Worm (Caenorhabditis elegans) whole organism, young adult: Measurements from ENCODE around the gene vha-13.
A peak's percentile ranks its signal among the peaks of the same experiment; 100 is the strongest.

Source experiments
- C17E4.6 ChIP-seq: fragments of 200-800 bp; sonication (Bioruptor generic); IDR thresholded peaks from 2 replicates; pipeline ENCODE4 v1.3.6; 2022; ENCODE audit warnings: missing genetic modification reagents, missing genetic modification characterization, missing compliant biosample characterization
- D2030.7 ChIP-seq: fragments of 200-800 bp; sonication (Bioruptor generic); IDR thresholded peaks from 2 replicates; pipeline ENCODE4 v1.3.6; 2022; ENCODE audit warnings: missing genetic modification reagents, missing genetic modification characterization, missing compliant biosample characterization
- F23B12.7 ChIP-seq: sonication (generic microtip); optimal IDR thresholded peaks from 2 replicates; lab custom pipeline; 2017; ENCODE audit warnings: missing genetic modification characterization, mild to moderate bottlenecking, missing compliant biosample characterization, antibody characterized with exemption, moderate library complexity; ENCODE audit not compliant: insufficient read depth
- F49E8.2 ChIP-seq: sonication (generic microtip); optimal IDR thresholded peaks from 3 replicates; lab custom pipeline; 2017; ENCODE audit warnings: missing genetic modification characterization, mild to moderate bottlenecking, missing compliant biosample characterization, antibody characterized with exemption, moderate library complexity; ENCODE audit not compliant: insufficient read depth
- F52B5.7 ChIP-seq: sonication (generic microtip); optimal IDR thresholded peaks from 2 replicates; lab custom pipeline; 2016; ENCODE audit warnings: mild to moderate bottlenecking, missing genetic modification characterization, missing compliant biosample characterization
- F57A8.1 ChIP-seq: fragments of 200-800 bp; sonication (Bioruptor generic); optimal IDR thresholded peaks from 2 replicates; lab custom pipeline; 2018; ENCODE audit warnings: mild to moderate bottlenecking, missing genetic modification characterization, moderate library complexity, missing compliant biosample characterization
- K12H6.12 ChIP-seq: fragments of 200-800 bp; sonication (Bioruptor generic); optimal IDR thresholded peaks from 2 replicates; lab custom pipeline; 2018; ENCODE audit warnings: mild to moderate bottlenecking, missing genetic modification characterization, missing compliant biosample characterization
- T07F8.4 ChIP-seq: sonication (generic microtip); optimal IDR thresholded peaks from 2 replicates; lab custom pipeline; 2016; ENCODE audit warnings: mild to moderate bottlenecking, missing genetic modification characterization, moderate library complexity, missing compliant biosample characterization
- T26A5.8 ChIP-seq: sonication (generic microtip); optimal IDR thresholded peaks from 2 replicates; lab custom pipeline; 2016; ENCODE audit warnings: missing genetic modification characterization, missing compliant biosample characterization
- Y53F4B.3 ChIP-seq: fragments of 200-800 bp; sonication (Bioruptor generic); IDR thresholded peaks from 2 replicates; pipeline ENCODE4 v1.3.6; 2022; ENCODE audit warnings: missing genetic modification reagents, missing genetic modification characterization, missing compliant biosample characterization
- Y79H2A.3 ChIP-seq: fragments of 200-800 bp; sonication (Bioruptor generic); conservative IDR thresholded peaks from 2 replicates; pipeline ENCODE4 v1.3.6; 2022; ENCODE audit warnings: missing genetic modification reagents, missing genetic modification characterization, missing compliant biosample characterization
- ZK185.1 ChIP-seq: sonication (generic microtip); optimal IDR thresholded peaks from 2 replicates; lab custom pipeline; 2016; ENCODE audit warnings: mild to moderate bottlenecking, missing genetic modification characterization, missing compliant biosample characterization; ENCODE audit not compliant: poor library complexity, severe bottlenecking
- attf-6 ChIP-seq: fragments of 200-800 bp; sonication (Bioruptor generic); IDR thresholded peaks from 2 replicates; pipeline ENCODE4 v1.3.6; 2022; ENCODE audit warnings: missing genetic modification reagents, missing genetic modification characterization, missing compliant biosample characterization
- bed-1 ChIP-seq: fragments of 200-800 bp; sonication (Bioruptor generic); IDR thresholded peaks from 2 replicates; pipeline ENCODE4 v1.3.6; 2022; ENCODE audit warnings: missing genetic modification reagents, missing genetic modification characterization, missing compliant biosample characterization
- bed-2 ChIP-seq: fragments of 200-800 bp; sonication (Bioruptor generic); IDR thresholded peaks from 2 replicates; pipeline ENCODE4 v1.3.6; 2022; ENCODE audit warnings: missing genetic modification reagents, missing genetic modification characterization, missing compliant biosample characterization
- cebp-1 ChIP-seq, 2 experiments: fragments of 200-800 bp in 1 of 2; sonication (Bioruptor generic) in 1 of 2; sonication (generic microtip) in 1 of 2; IDR thresholded peaks in 1 of 2; optimal IDR thresholded peaks in 1 of 2; 2 replicates each; pipeline versions ENCODE4 v1.3.6 to Lab custom; 2017 to 2022; ENCODE audit warnings: missing compliant biosample characterization in 2 of 2, missing genetic modification characterization in 2 of 2, mild to moderate bottlenecking in 1 of 2, missing genetic modification reagents in 1 of 2, moderate library complexity in 1 of 2
- ceh-27 ChIP-seq: fragments of 200-800 bp; sonication (Bioruptor generic); optimal IDR thresholded peaks from 2 replicates; lab custom pipeline; 2018; ENCODE audit warnings: mild to moderate bottlenecking, missing genetic modification characterization, moderate library complexity, missing compliant biosample characterization
- dpl-1 ChIP-seq: fragments of 150-350 bp; optimal IDR thresholded peaks from 2 replicates; lab custom pipeline; 2014; ENCODE audit warnings: missing biosample characterization, missing genetic modification reagents, missing genetic modification characterization
- efl-1 ChIP-seq: fragments of 150-350 bp; optimal IDR thresholded peaks from 2 replicates; lab custom pipeline; 2014; ENCODE audit warnings: missing biosample characterization, missing genetic modification reagents, missing genetic modification characterization
- egl-44 ChIP-seq: fragments of 200-800 bp; sonication (Bioruptor generic); IDR thresholded peaks from 2 replicates; pipeline ENCODE4 v1.3.6; 2022; ENCODE audit warnings: missing genetic modification reagents, missing genetic modification characterization, missing compliant biosample characterization
- fkh-3 ChIP-seq: sonication (generic microtip); optimal IDR thresholded peaks from 2 replicates; lab custom pipeline; 2016; ENCODE audit warnings: mild to moderate bottlenecking, missing genetic modification characterization, missing compliant biosample characterization
- hlh-12 ChIP-seq: sonication (generic microtip); optimal IDR thresholded peaks from 2 replicates; lab custom pipeline; 2016; ENCODE audit warnings: missing genetic modification characterization, missing compliant biosample characterization
- hsf-1 ChIP-seq: fragments of 200-800 bp; sonication (Bioruptor generic); IDR thresholded peaks from 2 replicates; pipeline ENCODE4 v1.3.6; 2022; ENCODE audit warnings: missing genetic modification reagents, missing genetic modification characterization, missing compliant biosample characterization
- lag-1 ChIP-seq: fragments of 200-800 bp; sonication (Bioruptor generic); IDR thresholded peaks from 2 replicates; pipeline ENCODE4 v1.3.6; 2022; ENCODE audit warnings: missing genetic modification reagents, missing genetic modification characterization, missing compliant biosample characterization
- let-526 ChIP-seq: fragments of 200-800 bp; sonication (Bioruptor generic); IDR thresholded peaks from 2 replicates; pipeline ENCODE4 v1.3.6; 2022; ENCODE audit warnings: missing genetic modification reagents, missing genetic modification characterization, missing compliant biosample characterization
- lin-26 ChIP-seq: fragments of 200-800 bp; sonication (Bioruptor generic); IDR thresholded peaks from 2 replicates; pipeline ENCODE4 v1.3.6; 2022; ENCODE audit warnings: missing genetic modification reagents, missing genetic modification characterization, missing compliant biosample characterization
- lir-1 ChIP-seq: fragments of 200-800 bp; sonication (Bioruptor generic); conservative IDR thresholded peaks from 2 replicates; pipeline ENCODE4 v1.3.6; 2022; ENCODE audit warnings: missing genetic modification reagents, missing genetic modification characterization, missing compliant biosample characterization
- mcd-1 ChIP-seq: fragments of 200-800 bp; sonication (Bioruptor generic); IDR thresholded peaks from 2 replicates; pipeline ENCODE4 v1.3.6; 2022; ENCODE audit warnings: missing genetic modification reagents, missing genetic modification characterization, missing compliant biosample characterization
- mel-28 ChIP-seq: sonication (generic microtip); optimal IDR thresholded peaks from 2 replicates; lab custom pipeline; 2016; ENCODE audit warnings: borderline replicate concordance, mild to moderate bottlenecking, missing genetic modification characterization, missing compliant biosample characterization
- nfyb-1 ChIP-seq: fragments of 200-800 bp; sonication (Bioruptor generic); IDR thresholded peaks from 2 replicates; pipeline ENCODE4 v1.3.6; 2022; ENCODE audit warnings: missing genetic modification reagents, missing genetic modification characterization, missing compliant biosample characterization
- nhr-80 ChIP-seq: sonication (generic microtip); optimal IDR thresholded peaks from 2 replicates; lab custom pipeline; 2016; ENCODE audit warnings: missing genetic modification characterization, missing compliant biosample characterization
- pha-4 ChIP-seq: fragments of 150-350 bp; sonication (generic microtip); optimal IDR thresholded peaks from 2 replicates; lab custom pipeline; 2014; ENCODE audit warnings: missing biosample characterization, missing genetic modification reagents, missing genetic modification characterization
- rcor-1 ChIP-seq: fragments of 200-800 bp; sonication (Bioruptor generic); IDR thresholded peaks from 2 replicates; pipeline ENCODE4 v1.3.6; 2022; ENCODE audit warnings: missing genetic modification reagents, missing genetic modification characterization, missing compliant biosample characterization
- sdz-38 ChIP-seq: sonication (generic microtip); optimal IDR thresholded peaks from 2 replicates; lab custom pipeline; 2016; ENCODE audit warnings: missing genotype, missing genetic modification characterization, missing compliant biosample characterization
- sea-2 ChIP-seq: fragments of 200-800 bp; sonication (Bioruptor generic); IDR thresholded peaks from 2 replicates; pipeline ENCODE4 v1.3.6; 2022; ENCODE audit warnings: missing genetic modification characterization, missing compliant biosample characterization
- snpc-1.1 ChIP-seq: sonication (generic microtip); optimal IDR thresholded peaks from 2 replicates; lab custom pipeline; 2017; ENCODE audit warnings: missing genetic modification characterization, mild to moderate bottlenecking, missing compliant biosample characterization, antibody characterized with exemption, moderate library complexity, missing genotype, missing genetic modification reagents; ENCODE audit not compliant: insufficient read depth
- snpc-4 ChIP-seq, 5 experiments: fragments of 150-350 bp in 1 of 5; sonication (generic microtip) in 4 of 5; optimal IDR thresholded peaks; 2 replicates each; lab custom pipeline; 2014 to 2018; ENCODE audit warnings: missing genetic modification characterization in 5 of 5, missing biosample characterization in 3 of 5, antibody characterized with exemption in 2 of 5, mild to moderate bottlenecking in 2 of 5, missing compliant biosample characterization in 2 of 5, missing genotype in 2 of 5, moderate library complexity in 2 of 5, missing genetic modification reagents in 1 of 5
- tlf-1 ChIP-seq: fragments of 200-800 bp; sonication (Bioruptor generic); optimal IDR thresholded peaks from 2 replicates; lab custom pipeline; 2018; ENCODE audit warnings: mild to moderate bottlenecking, missing genetic modification characterization, missing compliant biosample characterization
- unc-130 ChIP-seq: sonication (generic microtip); optimal IDR thresholded peaks from 2 replicates; lab custom pipeline; 2016; ENCODE audit warnings: missing genetic modification reagents, missing genetic modification characterization, missing compliant biosample characterization
- xnd-1 ChIP-seq: sonication (generic microtip); optimal IDR thresholded peaks from 2 replicates; lab custom pipeline; 2016; ENCODE audit warnings: missing genotype, missing genetic modification reagents, missing genetic modification characterization, missing compliant biosample characterization
- zfh-2 ChIP-seq: fragments of 200-800 bp; sonication (Bioruptor generic); conservative IDR thresholded peaks from 2 replicates; pipeline ENCODE4 v1.3.6; 2022; ENCODE audit warnings: missing genetic modification reagents, missing genetic modification characterization, missing compliant biosample characterization
- ztf-18 ChIP-seq: sonication (generic microtip); optimal IDR thresholded peaks from 2 replicates; lab custom pipeline; 2016; ENCODE audit warnings: missing genotype, mild to moderate bottlenecking, missing genetic modification characterization, missing compliant biosample characterization
- ztf-25 ChIP-seq: fragments of 200-800 bp; sonication (Bioruptor generic); IDR thresholded peaks from 2 replicates; pipeline ENCODE4 v1.3.6; 2022; ENCODE audit warnings: missing genetic modification reagents, missing genetic modification characterization, missing compliant biosample characterization

Gene vha-13

ce11 chrV:14358577-14358976 lies 7.1 kb downstream of the vha-13 start, which contains the start of gene Y49A3A.4 (continued):
- TF ChIP-seq K12H6.12 (tag; lab: Kevin White, UChicago) (no peak), Y79H2A.3 (no peak), attf-6 (GFP tag; lab: Robert Waterston, UW) (0 out of 2 replicates have a peak, but pooled peaks have one; percentile 40), xnd-1 (tag; lab: Kevin White, UChicago) (no peak), lir-1 (GFP tag; lab: Robert Waterston, UW) (no peak), tlf-1 (GFP tag; lab: Kevin White, UChicago) (no peak), F57A8.1 (no peak), lag-1 (GFP tag; lab: Robert Waterston, UW) (no peak), snpc-4 (GFP tag; optimal IDR thresholded peaks at IDR 0.05; lab: Kevin White, UChicago) (peak; percentile 82), snpc-4 (tag; optimal IDR thresholded peaks at IDR 0.05; lab: Kevin White, UChicago) (peak; percentile 77 to 93 (median 83)), snpc-1.1 (peak; percentile 85), Y53F4B.3 (no peak), unc-130 (GFP tag; lab: Kevin White, UChicago) (no peak), mel-28 (tag; lab: Kevin White, UChicago) (no peak), ztf-18 (tag; lab: Kevin White, UChicago) (peak; percentile 18), F49E8.2 (no peak), T26A5.8 (tag; lab: Kevin White, UChicago) (no peak), pha-4 (tag; lab: Kevin White, UChicago) (no peak), egl-44 (GFP tag; lab: Robert Waterston, UW) (no peak), D2030.7 (GFP tag; lab: Robert Waterston, UW) (peak; percentile 37; the same call in 1 of the 2 replicates), T07F8.4 (tag; lab: Kevin White, UChicago) (no peak), sdz-38 (no peak), ZK185.1 (tag; lab: Kevin White, UChicago) (no peak), mcd-1 (GFP tag; lab: Robert Waterston, UW) (no peak)
- TF ChIP-seq, all 124 proteins: peak for 9

- no peak for TF ChIP-seq hlh-12 (tag; lab: Kevin White, UChicago)
- TF ChIP-seq snpc-4 (GFP tag; optimal IDR thresholded peaks at IDR 0.05; lab: Kevin White, UChicago), result no peak
- peak in 3 of 4 experiments; percentile 49 to 94 (median 89) for TF ChIP-seq snpc-4 (tag; optimal IDR thresholded peaks at IDR 0.05; lab: Kevin White, UChicago)
- TF ChIP-seq let-526 (GFP tag; lab: Robert Waterston, UW), result no peak
- TF ChIP-seq sea-2 (GFP tag; lab: Robert Waterston, UW), result no peak
- no peak for TF ChIP-seq dpl-1 (GFP tag; lab: Kevin White, UChicago)
- TF ChIP-seq F23B12.7 (tag; lab: Kevin White, UChicago), result no peak
Measured at ce11 chrV:14361973-14362372, 10.5 kb downstream of the vha-13 start.

- TF ChIP-seq bed-2 (GFP tag; lab: Robert Waterston, UW), result no peak
- TF ChIP-seq nfyb-1 (GFP tag; lab: Robert Waterston, UW), result peak; percentile 57; the same call in 1 of the 2 replicates
- no peak for TF ChIP-seq F57A8.1
- TF ChIP-seq hsf-1 (GFP tag; lab: Robert Waterston, UW), result no peak
- no peak for TF ChIP-seq F52B5.7 (tag; lab: Kevin White, UChicago)
- peak; percentile 76; the same call in 1 of the 2 replicates for TF ChIP-seq cebp-1 (GFP tag; IDR thresholded peaks at IDR 0.05; lab: Robert Waterston, UW)
- peak; percentile 74 for TF ChIP-seq cebp-1 (tag; optimal IDR thresholded peaks at IDR 0.05; lab: Kevin White, UChicago)
- TF ChIP-seq lin-26, result no peak
- peak; percentile 63; the same call in 1 of the 2 replicates for TF ChIP-seq zfh-2
- no peak for TF ChIP-seq let-526 (GFP tag; lab: Robert Waterston, UW)
- TF ChIP-seq ztf-25, result no peak
- TF ChIP-seq ceh-27 (GFP tag; lab: Kevin White, UChicago), result peak; percentile 14
- TF ChIP-seq efl-1 (GFP tag; lab: Kevin White, UChicago), result no peak
- no peak for TF ChIP-seq mel-28 (tag; lab: Kevin White, UChicago)
- no peak for TF ChIP-seq fkh-3 (tag; lab: Kevin White, UChicago)
- no peak for TF ChIP-seq bed-1
- TF ChIP-seq C17E4.6 (GFP tag; lab: Robert Waterston, UW), result no peak
- TF ChIP-seq nhr-80 (tag; lab: Kevin White, UChicago), result peak; percentile 43
- TF ChIP-seq rcor-1, result no peak
Measured at ce11 chrV:14364586-14365248, 13.2 kb downstream of the vha-13 start.
